Fruit fly (Drosophila melanogaster): ENCODE data around the gene CG11537.

CG11537 gene

DNA sequence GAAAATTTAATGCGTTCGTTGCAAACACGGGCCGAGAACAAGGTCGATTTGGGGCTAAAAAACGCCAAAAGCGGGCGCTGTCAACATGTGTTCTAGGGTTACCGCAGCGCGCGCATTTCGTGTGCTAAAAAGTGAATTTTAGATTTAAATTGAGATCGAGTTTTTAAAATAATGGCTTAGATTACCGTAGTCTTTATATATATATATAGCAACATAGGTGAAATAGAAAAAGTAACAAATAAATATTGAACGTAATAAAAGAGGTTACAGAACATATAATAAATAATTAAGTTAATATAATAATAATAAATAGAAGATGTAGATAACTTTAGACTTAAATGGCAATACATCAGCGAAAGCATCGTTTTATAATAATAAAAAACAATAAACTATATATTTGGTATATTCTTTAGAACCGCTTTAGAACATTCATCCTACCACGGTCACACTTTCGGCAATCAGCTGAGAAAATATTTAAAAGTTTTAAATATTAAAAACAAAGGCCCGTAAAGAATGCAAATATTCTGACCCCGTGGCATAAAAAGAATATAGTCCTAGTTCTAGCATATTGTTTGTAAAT, at the start of gene CG11537, which contains the start of gene Alg2 (continued):
- peak; percentile 15 for TF ChIP-seq bcd (GFP tag; optimal IDR thresholded peaks at IDR 0.05)
- TF ChIP-seq eyg (GFP tag; optimal IDR thresholded peaks at IDR 0.05): no peak
- peak; percentile 73 for TF ChIP-seq twi (tag; optimal IDR thresholded peaks at IDR 0.05)
- TF ChIP-seq CG4424 (GFP tag; optimal IDR thresholded peaks at IDR 0.05): peak; percentile 11
- TF ChIP-seq CG30403 (GFP tag; optimal IDR thresholded peaks at IDR 0.05): peak; percentile 22
- peak; percentile 28; the same call in 1 of the 2 replicates for TF ChIP-seq amos (GFP tag; IDR thresholded peaks at IDR 0.05; ENCODE audit: partially characterized antibody)
- no peak for TF ChIP-seq abd-A (tag; optimal IDR thresholded peaks at IDR 0.05)
- peak; percentile 59 for TF ChIP-seq lab (GFP tag; optimal IDR thresholded peaks at IDR 0.05)
- peak; percentile 3 for TF ChIP-seq Ets97D (GFP tag; optimal IDR thresholded peaks at IDR 0.05)
- peak; percentile 33 for TF ChIP-seq dmrt11E (tag; optimal IDR thresholded peaks at IDR 0.05)
- peak; percentile 28 for TF ChIP-seq CG1603 (tag; optimal IDR thresholded peaks at IDR 0.05)
- TF ChIP-seq CoRest (tag; optimal IDR thresholded peaks at IDR 0.05): peak; percentile 38
- TF ChIP-seq Pdp1 (GFP tag; optimal IDR thresholded peaks at IDR 0.05): peak in 1 of 2 experiments; percentile 19
- 0 out of 2 replicates have a peak, but pooled peaks have one; percentile 32 for TF ChIP-seq Atf6 (GFP tag; IDR thresholded peaks at IDR 0.05)
- TF ChIP-seq unpg (GFP tag; optimal IDR thresholded peaks at IDR 0.05): peak; percentile 38
- peak; percentile 44; the same call in 2 of the 3 replicates for TF ChIP-seq CG17361 (GFP tag; IDR thresholded peaks at IDR 0.05)
- peak; percentile 7 for TF ChIP-seq CG1602 (GFP tag; optimal IDR thresholded peaks at IDR 0.05)
- TF ChIP-seq Fer3 (tag; optimal IDR thresholded peaks at IDR 0.05): peak; percentile 34
- TF ChIP-seq CG30431 (GFP tag; optimal IDR thresholded peaks at IDR 0.05): no peak
- TF ChIP-seq CG18262 (tag; optimal IDR thresholded peaks at IDR 0.05): peak; percentile 45
- peak; percentile 29 for TF ChIP-seq CG10366 (GFP tag; IDR thresholded peaks at IDR 0.05)
- TF ChIP-seq CG10267 (tag; optimal IDR thresholded peaks at IDR 0.05): peak; percentile 44
- TF ChIP-seq CG11247 (GFP tag; IDR thresholded peaks at IDR 0.05): peak; percentile 36; the same call in 1 of the 2 replicates
- peak; percentile 42 for TF ChIP-seq caup (GFP tag; optimal IDR thresholded peaks at IDR 0.05; ENCODE audit: severe bottlenecking)
- peak; percentile 42 for TF ChIP-seq tin (GFP tag; optimal IDR thresholded peaks at IDR 0.05)
- peak; percentile 36 for TF ChIP-seq CG2120 (GFP tag; optimal IDR thresholded peaks at IDR 0.05)
- no peak for TF ChIP-seq CG12219 (GFP tag; optimal IDR thresholded peaks at IDR 0.05)
- no peak for TF ChIP-seq CG31365 (tag; optimal IDR thresholded peaks at IDR 0.05)
- TF ChIP-seq CG17802 (tag; optimal IDR thresholded peaks at IDR 0.05): peak; percentile 49
- no peak for TF ChIP-seq CG31224 (GFP tag; IDR thresholded peaks at IDR 0.05)
- no peak for TF ChIP-seq CG6791 (GFP tag; IDR thresholded peaks at IDR 0.05; ENCODE audit: partially characterized antibody)
- TF ChIP-seq CG3407 (GFP tag; optimal IDR thresholded peaks at IDR 0.05): no peak
- peak; percentile 0 for TF ChIP-seq CG15696 (tag; optimal IDR thresholded peaks at IDR 0.05)
- peak; percentile 55 for TF ChIP-seq gem (tag; optimal IDR thresholded peaks at IDR 0.05)
- peak; percentile 35 for TF ChIP-seq CG15514 (GFP tag; optimal IDR thresholded peaks at IDR 0.05)
- TF ChIP-seq CG7928 (GFP tag; optimal IDR thresholded peaks at IDR 0.05): no peak
- peak; percentile 39 for TF ChIP-seq CG18599 (GFP tag; optimal IDR thresholded peaks at IDR 0.05)
- peak; percentile 39 for TF ChIP-seq CG9727 (GFP tag; optimal IDR thresholded peaks at IDR 0.05)
- TF ChIP-seq crp (GFP tag; optimal IDR thresholded peaks at IDR 0.05): peak in 1 of 2 experiments; percentile 80
- no peak for TF ChIP-seq Bteb2 (GFP tag; optimal IDR thresholded peaks at IDR 0.05)
- no peak for TF ChIP-seq bigmax (GFP tag; optimal IDR thresholded peaks at IDR 0.05)
- no peak for TF ChIP-seq crc (GFP tag; optimal IDR thresholded peaks at IDR 0.05)
- no peak for TF ChIP-seq Camta (GFP tag; optimal IDR thresholded peaks at IDR 0.05)
- no peak for TF ChIP-seq CG32767 (GFP tag; IDR thresholded peaks at IDR 0.05)
- peak; percentile 39 for TF ChIP-seq Meics (GFP tag; optimal IDR thresholded peaks at IDR 0.05)
- no peak for TF ChIP-seq Opbp (GFP tag; IDR thresholded peaks at IDR 0.05; ENCODE audit: partially characterized antibody)
- no peak for TF ChIP-seq CG14965 (GFP tag; optimal IDR thresholded peaks at IDR 0.05; ENCODE audit: borderline replicate concordance)
- peak; percentile 41 for TF ChIP-seq Nf-YC (tag; optimal IDR thresholded peaks at IDR 0.05)

Data from whole organism, embryonic.